Worm (Caenorhabditis elegans) whole organism, midembryonic: Measurements from ENCODE around the gene bath-5.
"Not testable (repeated sequence)": the region's sequence is repeated elsewhere in the genome, so short reads cannot be mapped to it uniquely, and the experiment has no call there.

Experiments
- cog-1 ChIP-seq: sonication (generic microtip); optimal IDR thresholded peaks from 2 replicates; lab custom pipeline; 2016; ENCODE audit warnings: missing genetic modification characterization, missing compliant biosample characterization
- flt-1 ChIP-seq: fragments of 200-800 bp; sonication (Bioruptor generic); IDR thresholded peaks from 2 replicates; pipeline ENCODE4 v1.3.6; 2022; ENCODE audit warnings: missing genetic modification characterization, missing compliant biosample characterization
- med-1 ChIP-seq: sonication (generic microtip); optimal IDR thresholded peaks from 2 replicates; lab custom pipeline; 2017; ENCODE audit warnings: missing genetic modification characterization, mild to moderate bottlenecking, missing compliant biosample characterization, antibody characterized with exemption, missing genetic modification reagents; ENCODE audit not compliant: insufficient read depth
- tab-1 ChIP-seq: fragments of 200-800 bp; sonication (Bioruptor generic); IDR thresholded peaks from 2 replicates; pipeline ENCODE4 v1.3.6; 2022; ENCODE audit warnings: missing genetic modification characterization, missing compliant biosample characterization
- ztf-23 ChIP-seq: fragments of 200-800 bp; sonication (Bioruptor generic); IDR thresholded peaks from 2 replicates; pipeline ENCODE4 v1.3.6; 2022; ENCODE audit warnings: missing genetic modification reagents, missing genetic modification characterization, missing compliant biosample characterization
- ztf-29 ChIP-seq: fragments of 200-800 bp; sonication (Bioruptor generic); IDR thresholded peaks from 2 replicates; pipeline ENCODE4 v1.3.6; 2022; ENCODE audit warnings: missing genetic modification reagents, missing genetic modification characterization, missing compliant biosample characterization

- TF ChIP-seq flt-1 (GFP tag; lab: Robert Waterston, UW); cog-1 (tag; lab: Kevin White, UChicago); tab-1; ztf-29 (GFP tag; lab: Robert Waterston, UW); ztf-23 (GFP tag; lab: Robert Waterston, UW); med-1 (GFP tag; lab: Kevin White, UChicago): not testable (repeated sequence)
Observed at ce11 chrII:2000720-2001119, 31.0 kb downstream of the bath-5 start, which contains the start of gene ceh-84.
